Worm (Caenorhabditis elegans): ENCODE data around the gene rps-9.

rps-9 gene

ce11 chrII:11097154-11097887 lies 28.8 kb downstream of the rps-9 start, which contains the start of the genes rpl-36.A and nuo-1 (continued):
- peak; percentile 64 for TF ChIP-seq F13H6.1 (tag; optimal IDR thresholded peaks at IDR 0.05)
- no peak for TF ChIP-seq skn-1 (tag; optimal IDR thresholded peaks at IDR 0.05)
- TF ChIP-seq gmeb-1 (tag; optimal IDR thresholded peaks at IDR 0.05): peak; percentile 83
- no peak for TF ChIP-seq Y55F3AM.14 (GFP tag; optimal IDR thresholded peaks at IDR 0.05)
- TF ChIP-seq unc-39 (tag; optimal IDR thresholded peaks at IDR 0.05): no peak
- peak; percentile 43 for TF ChIP-seq ama-1 (optimal IDR thresholded peaks at IDR 0.05)
- TF ChIP-seq mdl-1 (tag; optimal IDR thresholded peaks at IDR 0.05): peak in 1 of 2 experiments; percentile 13
- no peak for TF ChIP-seq elt-1 (tag; optimal IDR thresholded peaks at IDR 0.05)
- peak; percentile 33 for TF ChIP-seq ZK546.5 (tag; optimal IDR thresholded peaks at IDR 0.05)

ce11 chrII:11096233-11096632 lies 29.9 kb downstream of the rps-9 start, which contains the start of gene nbs-1:
nbs-1 (minus strand) TSS chrII:11096478.
- TF ChIP-seq R02D3.7 (tag; optimal IDR thresholded peaks at IDR 0.05) (no peak), nhr-77 (tag; optimal IDR thresholded peaks at IDR 0.05) (no peak), ama-1 (optimal IDR thresholded peaks at IDR 0.05) (no peak), dmd-4 (tag; optimal IDR thresholded peaks at IDR 0.05) (no peak), nhr-25 (tag; optimal IDR thresholded peaks at IDR 0.05) (no peak), sem-4 (tag; optimal IDR thresholded peaks at IDR 0.05) (no peak), C34F6.9 (tag; optimal IDR thresholded peaks at IDR 0.05) (no peak), gmeb-1 (tag; optimal IDR thresholded peaks at IDR 0.05) (no peak), elt-1 (tag; optimal IDR thresholded peaks at IDR 0.05) (no peak), peb-1 (tag; optimal IDR thresholded peaks at IDR 0.05) (no peak), unc-39 (tag; optimal IDR thresholded peaks at IDR 0.05) (no peak), lin-11 (tag; optimal IDR thresholded peaks at IDR 0.05) (no peak), snpc-4 (tag; optimal IDR thresholded peaks at IDR 0.05) (no peak), lin-13 (GFP tag; optimal IDR thresholded peaks at IDR 0.05) (no peak), F13H6.1 (tag; optimal IDR thresholded peaks at IDR 0.05) (no peak), aly-2 (tag; optimal IDR thresholded peaks at IDR 0.05) (no peak)

- TF ChIP-seq dmd-4 (tag; optimal IDR thresholded peaks at IDR 0.05) (no peak), ztf-4 (tag; optimal IDR thresholded peaks at IDR 0.05) (no peak), nhr-77 (tag; optimal IDR thresholded peaks at IDR 0.05) (no peak), lin-39 (tag; optimal IDR thresholded peaks at IDR 0.05) (no peak), nhr-129 (tag; optimal IDR thresholded peaks at IDR 0.05) (no peak), F13H6.1 (tag; optimal IDR thresholded peaks at IDR 0.05) (no peak)
Observed at ce11 chrII:11094431-11094830, 31.7 kb downstream of the rps-9 start.

- TF ChIP-seq zag-1 (tag; optimal IDR thresholded peaks at IDR 0.05) (no peak), blmp-1 (tag; optimal IDR thresholded peaks at IDR 0.05; ENCODE audit: insufficient read depth) (no peak), lin-11 (tag; optimal IDR thresholded peaks at IDR 0.05) (no peak), R02D3.7 (tag; optimal IDR thresholded peaks at IDR 0.05) (no peak), skn-1 (tag; optimal IDR thresholded peaks at IDR 0.05) (no peak), mab-5 (tag; optimal IDR thresholded peaks at IDR 0.05) (no peak), ztf-4 (tag; optimal IDR thresholded peaks at IDR 0.05) (no peak), unc-62 (GFP tag; optimal IDR thresholded peaks at IDR 0.05) (no peak), Y55F3AM.14 (GFP tag; optimal IDR thresholded peaks at IDR 0.05) (no peak), nhr-11 (tag; optimal IDR thresholded peaks at IDR 0.05) (no peak)
Observed at ce11 chrII:11092413-11092812, 33.7 kb downstream of the rps-9 start, which contains the start of gene rpl-42. rpl-42 (plus strand) TSS chrII:11092713.

- TF ChIP-seq nhr-12 (tag; optimal IDR thresholded peaks at IDR 0.05): no peak
- no peak for TF ChIP-seq egl-27 (tag; optimal IDR thresholded peaks at IDR 0.05)
- TF ChIP-seq ceh-16 (tag; optimal IDR thresholded peaks at IDR 0.05): no peak
- no peak for TF ChIP-seq lin-39 (tag; optimal IDR thresholded peaks at IDR 0.05)
- TF ChIP-seq nhr-21 (tag; optimal IDR thresholded peaks at IDR 0.05): no peak
- TF ChIP-seq nhr-10 (tag; optimal IDR thresholded peaks at IDR 0.05): no peak
- TF ChIP-seq ztf-11 (tag; optimal IDR thresholded peaks at IDR 0.05): no peak
- no peak for TF ChIP-seq nhr-25 (tag; optimal IDR thresholded peaks at IDR 0.05)
- no peak for TF ChIP-seq ama-1 (optimal IDR thresholded peaks at IDR 0.05)
- no peak for TF ChIP-seq sma-9 (GFP tag; optimal IDR thresholded peaks at IDR 0.05)
- TF ChIP-seq sma-9 (tag; optimal IDR thresholded peaks at IDR 0.05): no peak
- no peak for TF ChIP-seq F13H6.1 (tag; optimal IDR thresholded peaks at IDR 0.05)
- TF ChIP-seq mdl-1 (tag; optimal IDR thresholded peaks at IDR 0.05): no peak
- no peak for TF ChIP-seq nhr-237 (tag; optimal IDR thresholded peaks at IDR 0.05)
Observed at ce11 chrII:11091577-11091976, 34.6 kb downstream of the rps-9 start.

All from whole organism, L2 larva.